Worm (Caenorhabditis elegans): ENCODE measurements around the gene nlp-20.

DNA sequence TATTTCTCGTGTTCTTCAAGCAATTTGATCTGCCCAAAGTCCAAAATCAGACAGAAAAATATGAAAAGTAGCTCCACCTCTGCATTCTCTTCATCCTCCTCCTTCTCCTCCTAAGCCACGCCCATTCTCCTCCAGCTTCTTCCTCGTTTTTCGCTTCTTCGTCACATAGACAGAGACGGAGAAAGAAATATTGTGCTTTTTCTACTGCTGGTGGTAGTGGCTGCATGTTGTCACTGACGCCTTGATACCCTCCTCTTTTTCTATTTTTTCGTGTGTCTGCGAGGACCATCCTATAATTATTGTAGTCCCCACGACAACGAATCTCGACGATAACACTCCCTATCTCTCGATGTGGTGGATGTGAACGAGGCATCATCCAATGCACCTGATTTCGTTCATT lies 15.7 kb upstream of the nlp-20 start, which contains the start of gene C08G9.1:
- TF ChIP-seq dao-5 (tag; optimal IDR thresholded peaks at IDR 0.05) = no peak
- no peak for TF ChIP-seq W03F9.2 (tag; optimal IDR thresholded peaks at IDR 0.05)
